Fruit fly (Drosophila melanogaster): Measurements from ENCODE around the gene CG34409.

- TF ChIP-seq Hr96 (GFP tag; optimal IDR thresholded peaks at IDR 0.05) = no peak
- TF ChIP-seq kay (GFP tag; ENCODE audit: borderline replicate concordance) = no peak
- no peak for TF ChIP-seq Crg-1 (GFP tag; optimal IDR thresholded peaks at IDR 0.05)
- TF ChIP-seq CG7101 (tag; optimal IDR thresholded peaks at IDR 0.05) = peak; percentile 27
- TF ChIP-seq bab1 (GFP tag; optimal IDR thresholded peaks at IDR 0.05) = peak; percentile 67
Observed at dm6 chr3R:9784341-9785062, 38.3 kb upstream of the CG34409 start, which contains the start of the genes MtnA and CG8500.

Measured in whole organism, adult.